Fruit fly (Drosophila melanogaster) whole organism, embryonic: Measurements from ENCODE around the gene CheA29a.

ENCODE experiments used
- C15 ChIP-seq: fragments of 200-800 bp; sonication (Bioruptor generic); IDR thresholded peaks from 3 replicates; pipeline ENCODE4 v1.3.6; 2022; ENCODE audit warnings: missing biosample characterization, missing genetic modification characterization
- CG10274 ChIP-seq: fragments of 200-800 bp; sonication (Bioruptor generic); optimal IDR thresholded peaks from 3 replicates; lab custom pipeline; 2017; ENCODE audit warnings: missing biosample characterization, mild to moderate bottlenecking, missing genetic modification characterization
- CG12769 ChIP-seq: fragments of 200-800 bp; sonication (Bioruptor generic); optimal IDR thresholded peaks from 2 replicates; lab custom pipeline; 2019; ENCODE audit warnings: missing biosample characterization, mild to moderate bottlenecking, missing genetic modification characterization, moderate library complexity
- CG1529 ChIP-seq: fragments of 200-800 bp; sonication (Bioruptor generic); optimal IDR thresholded peaks from 3 replicates; lab custom pipeline; 2018; ENCODE audit warnings: missing biosample characterization, missing genetic modification characterization
- CG17829 ChIP-seq: fragments of 200-800 bp; optimal IDR thresholded peaks from 2 replicates; lab custom pipeline; 2019; ENCODE audit warnings: missing biosample characterization, mild to moderate bottlenecking, missing genetic modification characterization, moderate library complexity
- CG2129 ChIP-seq: fragments of 200-800 bp; sonication (Bioruptor generic); IDR thresholded peaks from 2 replicates; pipeline ENCODE4 v1.3.6; 2022; ENCODE audit warnings: missing biosample characterization, missing genetic modification characterization; ENCODE audit not compliant: partially characterized antibody
- CG33557 ChIP-seq: fragments of 200-800 bp; sonication (Bioruptor generic); optimal IDR thresholded peaks from 2 replicates; lab custom pipeline; 2019; ENCODE audit warnings: missing biosample characterization, mild to moderate bottlenecking, missing genetic modification characterization, moderate library complexity
- CG4617 ChIP-seq: fragments of 200-800 bp; sonication (Bioruptor generic); optimal IDR thresholded peaks from 3 replicates; lab custom pipeline; 2016; ENCODE audit warnings: missing biosample characterization, missing genetic modification characterization, borderline replicate concordance
- CG4854 ChIP-seq: fragments of 200-800 bp; sonication (Bioruptor generic); optimal IDR thresholded peaks from 2 replicates; lab custom pipeline; 2016; ENCODE audit warnings: missing biosample characterization, missing genetic modification characterization, inconsistent platforms
- CG5245 ChIP-seq: fragments of 200-800 bp; sonication (Bioruptor generic); optimal IDR thresholded peaks from 3 replicates; lab custom pipeline; 2016; ENCODE audit warnings: missing biosample characterization, missing genetic modification characterization
- CG6254 ChIP-seq: fragments of 200-800 bp; sonication (Bioruptor generic); optimal IDR thresholded peaks from 3 replicates; lab custom pipeline; 2017; ENCODE audit warnings: mild to moderate bottlenecking, missing biosample characterization, missing genetic modification reagents, missing genetic modification characterization
- CG6683 ChIP-seq: fragments of 200-800 bp; sonication (Bioruptor generic); optimal IDR thresholded peaks from 2 replicates; lab custom pipeline; 2017; ENCODE audit warnings: missing biosample characterization, mild to moderate bottlenecking, missing genetic modification characterization, missing genetic modification reagents
- CG7745 ChIP-seq: fragments of 200-800 bp; sonication (Bioruptor generic); optimal IDR thresholded peaks from 2 replicates; lab custom pipeline; 2018; ENCODE audit warnings: missing biosample characterization, mild to moderate bottlenecking, missing genetic modification characterization, moderate library complexity
- CG7987 ChIP-seq: fragments of 200-800 bp; sonication (Bioruptor generic); optimal IDR thresholded peaks from 2 replicates; lab custom pipeline; 2018; ENCODE audit warnings: missing biosample characterization, mild to moderate bottlenecking, missing genetic modification characterization, moderate library complexity
- CG8089 ChIP-seq: fragments of 200-800 bp; sonication (Bioruptor generic); optimal IDR thresholded peaks from 3 replicates; lab custom pipeline; 2016; ENCODE audit warnings: missing biosample characterization, missing genetic modification characterization
- CG8359 ChIP-seq: fragments of 200-800 bp; sonication (Bioruptor generic); optimal IDR thresholded peaks from 2 replicates; lab custom pipeline; 2017; ENCODE audit warnings: missing biosample characterization, mild to moderate bottlenecking, missing genetic modification characterization, borderline replicate concordance
- CG8765 ChIP-seq: fragments of 200-800 bp; sonication (Bioruptor generic); IDR thresholded peaks from 2 replicates; pipeline ENCODE4 v1.3.6; 2022; ENCODE audit warnings: missing biosample characterization, missing genetic modification characterization
- CG9797 ChIP-seq: fragments of 200-800 bp; sonication (Bioruptor generic); optimal IDR thresholded peaks from 3 replicates; lab custom pipeline; 2018; ENCODE audit warnings: missing biosample characterization, mild to moderate bottlenecking, missing genetic modification characterization
- CG9932 ChIP-seq: fragments of 200-800 bp; sonication (Bioruptor generic); IDR thresholded peaks from 2 replicates; pipeline ENCODE4 v1.3.6; 2022; ENCODE audit warnings: missing biosample characterization, missing genetic modification characterization
- CHES-1-like ChIP-seq: fragments of 200-800 bp; sonication (Bioruptor generic); optimal IDR thresholded peaks from 2 replicates; lab custom pipeline; 2016; ENCODE audit warnings: missing biosample characterization, missing genetic modification characterization
- Camta ChIP-seq: fragments of 200-800 bp; sonication (Bioruptor generic); optimal IDR thresholded peaks from 2 replicates; lab custom pipeline; 2016; ENCODE audit warnings: missing biosample characterization, missing genetic modification characterization
- Chrac-16 ChIP-seq: fragments of 200-800 bp; sonication (Bioruptor generic); optimal IDR thresholded peaks from 3 replicates; lab custom pipeline; 2016; ENCODE audit warnings: missing biosample characterization, missing genetic modification characterization
- Doc3 ChIP-seq: fragments of 200-800 bp; sonication (Bioruptor generic); IDR thresholded peaks from 3 replicates; pipeline ENCODE4 v1.3.6; 2022; ENCODE audit warnings: missing biosample characterization, missing genetic modification characterization; ENCODE audit not compliant: partially characterized antibody
- Ets65A ChIP-seq: fragments of 200-800 bp; sonication (Bioruptor generic); peaks from one replicate; lab custom pipeline; 2016; ENCODE audit warnings: missing biosample characterization, missing genetic modification characterization
- Hr3 ChIP-seq: fragments of 200-800 bp; sonication (Bioruptor generic); optimal IDR thresholded peaks from 3 replicates; lab custom pipeline; 2016; ENCODE audit warnings: missing biosample characterization, missing genetic modification characterization
- Jarid2 ChIP-seq: fragments of 200-800 bp; sonication (Bioruptor generic); optimal IDR thresholded peaks from 3 replicates; lab custom pipeline; 2017; ENCODE audit warnings: mild to moderate bottlenecking, missing biosample characterization, missing genetic modification reagents, missing genetic modification characterization
- MBD-R2 ChIP-seq: fragments of 200-800 bp; sonication (Bioruptor generic); IDR thresholded peaks from 2 replicates; pipeline ENCODE4 v1.3.6; 2022; ENCODE audit warnings: missing biosample characterization, missing genetic modification characterization
- NC2β ChIP-seq: fragments of 200-800 bp; sonication (Bioruptor generic); optimal IDR thresholded peaks from 2 replicates; lab custom pipeline; 2016; ENCODE audit warnings: missing biosample characterization, missing genetic modification characterization
- NFAT ChIP-seq: fragments of 200-800 bp; sonication (Bioruptor generic); IDR thresholded peaks from 2 replicates; pipeline ENCODE4 v1.3.6; 2022; ENCODE audit warnings: missing biosample characterization, missing genetic modification characterization
- Oli ChIP-seq: fragments of 200-800 bp; sonication (Bioruptor generic); optimal IDR thresholded peaks from 2 replicates; lab custom pipeline; 2018; ENCODE audit warnings: missing biosample characterization, mild to moderate bottlenecking, missing genetic modification characterization, moderate library complexity
- Xbp1 ChIP-seq: fragments of 200-800 bp; sonication (Bioruptor generic); optimal IDR thresholded peaks from 3 replicates; lab custom pipeline; 2016; ENCODE audit warnings: missing biosample characterization, mild to moderate bottlenecking, missing genetic modification characterization
- al ChIP-seq: fragments of 200-800 bp; sonication (Bioruptor generic); IDR thresholded peaks from 2 replicates; pipeline ENCODE4 v1.3.6; 2022; ENCODE audit warnings: missing biosample characterization, missing genetic modification characterization
- dati ChIP-seq: fragments of 200-800 bp; sonication (Bioruptor generic); IDR thresholded peaks from 2 replicates; pipeline ENCODE4 v1.3.6; 2022; ENCODE audit warnings: missing biosample characterization, missing genetic modification characterization
- dimm ChIP-seq: fragments of 200-800 bp; sonication (Bioruptor generic); IDR thresholded peaks from 2 replicates; pipeline ENCODE4 v1.3.6; 2022; ENCODE audit warnings: missing biosample characterization, missing genetic modification characterization
- grau ChIP-seq: fragments of 200-800 bp; optimal IDR thresholded peaks from 3 replicates; lab custom pipeline; 2019; ENCODE audit warnings: missing biosample characterization, mild to moderate bottlenecking, missing genetic modification characterization, moderate library complexity
- gro ChIP-seq: fragments of 200-800 bp; sonication (Bioruptor generic); optimal IDR thresholded peaks from 2 replicates; lab custom pipeline; 2016; ENCODE audit warnings: missing biosample characterization, missing genetic modification characterization
- hkb ChIP-seq, 2 experiments: fragments of 200-800 bp in 1 of 2; fragments of >200 bp in 1 of 2; sonication (Bioruptor generic) in 1 of 2; IDR thresholded peaks in 1 of 2; optimal IDR thresholded peaks in 1 of 2; 2 replicates each; pipeline versions ENCODE4 v1.3.6 to Lab custom; 2017 to 2022; ENCODE audit warnings: missing biosample characterization in 1 of 2, missing genetic modification characterization in 1 of 2
- maf-S ChIP-seq: fragments of 200-800 bp; sonication (Bioruptor generic); optimal IDR thresholded peaks from 2 replicates; lab custom pipeline; 2016; ENCODE audit warnings: missing biosample characterization, missing genetic modification characterization
- mld ChIP-seq: fragments of 200-800 bp; sonication (Bioruptor generic); IDR thresholded peaks from 3 replicates; pipeline ENCODE4 v1.3.6; 2022; ENCODE audit warnings: missing biosample characterization, missing genetic modification characterization; ENCODE audit not compliant: partially characterized antibody
- nerfin-1 ChIP-seq: fragments of 200-800 bp; sonication (Bioruptor generic); optimal IDR thresholded peaks from 3 replicates; lab custom pipeline; 2019; ENCODE audit warnings: missing biosample characterization, mild to moderate bottlenecking, missing genetic modification characterization, moderate library complexity
- nerfin-2 ChIP-seq: fragments of 200-800 bp; sonication (Bioruptor generic); IDR thresholded peaks from 2 replicates; pipeline ENCODE4 v1.3.6; 2022; ENCODE audit warnings: missing biosample characterization, missing genetic modification characterization; ENCODE audit not compliant: partially characterized antibody
- nom ChIP-seq: fragments of 200-800 bp; sonication (Bioruptor generic); optimal IDR thresholded peaks from 2 replicates; lab custom pipeline; 2017; ENCODE audit warnings: missing biosample characterization, missing genetic modification characterization, mild to moderate bottlenecking, moderate library complexity, missing genetic modification reagents
- oc ChIP-seq: fragments of 200-800 bp; sonication (Bioruptor generic); optimal IDR thresholded peaks from 2 replicates; lab custom pipeline; 2018; ENCODE audit warnings: missing biosample characterization, mild to moderate bottlenecking, missing genetic modification characterization, moderate library complexity
- org-1 ChIP-seq: fragments of 200-800 bp; sonication (Bioruptor generic); optimal IDR thresholded peaks from 2 replicates; lab custom pipeline; 2017; ENCODE audit warnings: missing biosample characterization, missing genetic modification characterization
- seq ChIP-seq: fragments of 200-800 bp; sonication (Bioruptor generic); IDR thresholded peaks from 2 replicates; pipeline ENCODE4 v1.3.6; 2022; ENCODE audit warnings: missing biosample characterization, missing genetic modification characterization
- slbo ChIP-seq: fragments of 200-800 bp; sonication (Bioruptor generic); IDR thresholded peaks from 2 replicates; pipeline ENCODE4 v1.3.6; 2022; ENCODE audit warnings: missing biosample characterization, missing genetic modification characterization
- tx ChIP-seq: fragments of 200-800 bp; sonication (Bioruptor generic); optimal IDR thresholded peaks from 2 replicates; lab custom pipeline; 2016; ENCODE audit warnings: missing biosample characterization, missing genetic modification characterization
- unpg ChIP-seq: fragments of 200-800 bp; sonication (Bioruptor generic); optimal IDR thresholded peaks from 3 replicates; lab custom pipeline; 2018; ENCODE audit warnings: missing biosample characterization, mild to moderate bottlenecking, missing genetic modification characterization, moderate library complexity
- wor ChIP-seq: fragments of 200-800 bp; sonication (Bioruptor generic); IDR thresholded peaks from 2 replicates; pipeline ENCODE4 v1.3.6; 2022; ENCODE audit warnings: missing biosample characterization, missing genetic modification characterization

CheA29a gene

dm6 chr2L:8521724-8522309 lies 44.7 kb downstream of the CheA29a start, which contains the start of gene Acer (continued):
- TF ChIP-seq CG33557 (GFP tag; lab: Kevin White, UChicago) (no peak), CG5245 (GFP tag; lab: Kevin White, UChicago) (no peak), CG4854 (GFP tag; lab: Kevin White, UChicago) (no peak), CHES-1-like (GFP tag; lab: Kevin White, UChicago) (no peak), unpg (GFP tag; lab: Kevin White, UChicago) (no peak), CG8765 (GFP tag; lab: Robert Waterston, UW) (no peak), nerfin-1 (tag; lab: Kevin White, UChicago) (peak; percentile 3), maf-S (GFP tag; lab: Kevin White, UChicago) (no peak), grau (tag; lab: Kevin White, UChicago) (no peak), CG10274 (GFP tag; lab: Kevin White, UChicago) (peak; percentile 37), org-1 (no peak), Jarid2 (GFP tag; lab: Kevin White, UChicago) (peak; percentile 75), CG9932 (no peak), Ets65A (GFP tag; lab: Kevin White, UChicago) (no peak), al (GFP tag; lab: Robert Waterston, UW) (no peak), wor (GFP tag; lab: Robert Waterston, UW) (no peak), Xbp1 (GFP tag; lab: Kevin White, UChicago) (no peak), gro (GFP tag; lab: Kevin White, UChicago) (peak; percentile 24), dimm (GFP tag; lab: Robert Waterston, UW) (no peak), Oli (tag; lab: Kevin White, UChicago) (no peak), nom (GFP tag; lab: Kevin White, UChicago) (peak; percentile 11), CG17829 (tag; lab: Kevin White, UChicago) (peak; percentile 0), oc (tag; lab: Kevin White, UChicago) (peak; percentile 28), NFAT (GFP tag; lab: Robert Waterston, UW) (no peak), CG9797 (GFP tag; lab: Kevin White, UChicago) (peak; percentile 11), slbo (GFP tag; lab: Robert Waterston, UW) (no peak), hkb (optimal IDR thresholded peaks at IDR 0.05; lab: Kevin White, UChicago) (no peak), hkb (GFP tag; IDR thresholded peaks at IDR 0.05; lab: Robert Waterston, UW) (0 out of 2 replicates have a peak, but pooled peaks have one; percentile 13), MBD-R2 (GFP tag; lab: Robert Waterston, UW) (peak; percentile 26; the same call in 1 of the 2 replicates), CG2129 (peak; percentile 47; the same call in 1 of the 2 replicates), CG1529 (GFP tag; lab: Kevin White, UChicago) (no peak), CG12769 (tag; lab: Kevin White, UChicago) (no peak), CG8359 (no peak), tx (GFP tag; lab: Kevin White, UChicago) (no peak), CG6254 (GFP tag; lab: Kevin White, UChicago) (no peak), Camta (GFP tag; lab: Kevin White, UChicago) (no peak), C15 (no peak), Doc3 (GFP tag; lab: Robert Waterston, UW) (peak; percentile 56; the same call in 2 of the 3 replicates), CG4617 (GFP tag; lab: Kevin White, UChicago) (no peak), CG7745 (no peak), nerfin-2 (GFP tag; lab: Robert Waterston, UW) (no peak), CG7987 (GFP tag; lab: Kevin White, UChicago) (no peak), CG6683 (GFP tag; lab: Kevin White, UChicago) (no peak), Chrac-16 (GFP tag; lab: Kevin White, UChicago) (no peak), NC2β (no peak), CG8089 (GFP tag; lab: Kevin White, UChicago) (no peak), Hr3 (GFP tag; lab: Kevin White, UChicago) (no peak), mld (GFP tag; lab: Robert Waterston, UW) (no peak), seq (peak; percentile 10; the same call in 1 of the 2 replicates), dati (GFP tag; lab: Robert Waterston, UW) (no peak)
